Fruit fly (Drosophila melanogaster) whole organism, prepupa: ENCODE data around the gene CG11396.

Experiments used
- Blimp-1 ChIP-seq: fragments of 200-800 bp; sonication (Bioruptor generic); optimal IDR thresholded peaks from 3 replicates; lab custom pipeline; 2017; ENCODE audit warnings: missing biosample characterization, missing genetic modification characterization, mild to moderate bottlenecking, moderate library complexity, missing genetic modification reagents
- CG11294 ChIP-seq: fragments of 200-800 bp; sonication (Bioruptor generic); IDR thresholded peaks from 2 replicates; pipeline ENCODE4 v1.3.6; 2022; ENCODE audit warnings: missing biosample characterization, missing genetic modification characterization
- CG11902 ChIP-seq: fragments of 200-800 bp; sonication (Bioruptor generic); optimal IDR thresholded peaks from 3 replicates; lab custom pipeline; 2016; ENCODE audit warnings: missing biosample characterization, missing genetic modification characterization
- CG1621 ChIP-seq: fragments of 200-800 bp; sonication (Bioruptor generic); optimal IDR thresholded peaks from 3 replicates; lab custom pipeline; 2018; ENCODE audit warnings: missing biosample characterization, mild to moderate bottlenecking, missing genetic modification characterization
- CG16779 ChIP-seq: fragments of 200-800 bp; sonication (Bioruptor generic); optimal IDR thresholded peaks from 3 replicates; lab custom pipeline; 2017; ENCODE audit warnings: missing biosample characterization, mild to moderate bottlenecking, missing genetic modification characterization
- CG3032 ChIP-seq: fragments of 200-800 bp; optimal IDR thresholded peaks from 2 replicates; lab custom pipeline; 2019; ENCODE audit warnings: missing biosample characterization, mild to moderate bottlenecking, missing genetic modification characterization, moderate library complexity
- CG31627 ChIP-seq: fragments of 200-800 bp; sonication (Bioruptor generic); optimal IDR thresholded peaks from 3 replicates; lab custom pipeline; 2016; ENCODE audit warnings: missing biosample characterization, missing genetic modification characterization
- CG32006 ChIP-seq: fragments of 200-800 bp; sonication (Bioruptor generic); optimal IDR thresholded peaks from 3 replicates; lab custom pipeline; 2017; ENCODE audit warnings: missing biosample characterization, mild to moderate bottlenecking, missing genetic modification characterization
- CG34406 ChIP-seq: fragments of 200-800 bp; sonication (Bioruptor generic); optimal IDR thresholded peaks from 3 replicates; lab custom pipeline; 2016; ENCODE audit warnings: missing biosample characterization, missing genetic modification characterization
- CG3919 ChIP-seq: fragments of 200-800 bp; sonication (Bioruptor generic); optimal IDR thresholded peaks from 3 replicates; lab custom pipeline; 2016; ENCODE audit warnings: missing biosample characterization, missing genetic modification characterization
- CG4318 ChIP-seq: fragments of 200-800 bp; sonication (Bioruptor generic); optimal IDR thresholded peaks from 3 replicates; lab custom pipeline; 2017; ENCODE audit warnings: missing biosample characterization, mild to moderate bottlenecking, missing genetic modification characterization
- CG6163 ChIP-seq: fragments of 200-800 bp; sonication (Bioruptor generic); IDR thresholded peaks from 3 replicates; pipeline ENCODE4 v1.3.6; 2022; ENCODE audit warnings: missing biosample characterization, missing genetic modification characterization
- CG6276 ChIP-seq: fragments of 200-800 bp; sonication (Bioruptor generic); optimal IDR thresholded peaks from 2 replicates; lab custom pipeline; 2017; ENCODE audit warnings: missing biosample characterization, mild to moderate bottlenecking, missing genetic modification characterization
- CG6792 ChIP-seq: fragments of 200-800 bp; sonication (Bioruptor generic); optimal IDR thresholded peaks from 3 replicates; lab custom pipeline; 2016; ENCODE audit warnings: missing biosample characterization, missing genetic modification characterization
- CG8119 ChIP-seq: fragments of 200-800 bp; sonication (Bioruptor generic); IDR thresholded peaks from 3 replicates; pipeline ENCODE4 v1.3.6; 2022; ENCODE audit warnings: missing biosample characterization, missing genetic modification characterization
- CG9139 ChIP-seq: fragments of 200-800 bp; sonication (Bioruptor generic); optimal IDR thresholded peaks from 3 replicates; lab custom pipeline; 2017; ENCODE audit warnings: missing biosample characterization, mild to moderate bottlenecking, missing genetic modification characterization
- Eip75B ChIP-seq: fragments of 200-800 bp; sonication (Bioruptor generic); optimal IDR thresholded peaks from 3 replicates; lab custom pipeline; 2016; ENCODE audit warnings: missing biosample characterization, missing genetic modification characterization
- Eip78C ChIP-seq: fragments of 200-800 bp; sonication (Bioruptor generic); peaks from one replicate; lab custom pipeline; 2016; ENCODE audit warnings: missing biosample characterization, missing genetic modification characterization
- Ets21C ChIP-seq: fragments of 200-800 bp; sonication (Bioruptor generic); optimal IDR thresholded peaks from 3 replicates; lab custom pipeline; 2016; ENCODE audit warnings: missing biosample characterization, missing genetic modification characterization
- Ets96B ChIP-seq: fragments of 200-800 bp; optimal IDR thresholded peaks from 2 replicates; lab custom pipeline; 2019; ENCODE audit warnings: missing biosample characterization, mild to moderate bottlenecking, missing genetic modification characterization, moderate library complexity
- Gug ChIP-seq: fragments of 200-800 bp; sonication (Bioruptor generic); IDR thresholded peaks from 2 replicates; pipeline ENCODE4 v1.3.6; 2022; ENCODE audit warnings: missing biosample characterization, missing genetic modification characterization
- Hr38 ChIP-seq: sonication (Bioruptor generic); optimal IDR thresholded peaks from 2 replicates; lab custom pipeline; 2016; ENCODE audit warnings: missing biosample characterization, missing genetic modification characterization
- OdsH ChIP-seq: fragments of 200-800 bp; sonication (Bioruptor generic); optimal IDR thresholded peaks from 3 replicates; lab custom pipeline; 2016; ENCODE audit warnings: missing biosample characterization, missing genetic modification characterization
- Smox ChIP-seq: fragments of 200-800 bp; sonication (Bioruptor generic); optimal IDR thresholded peaks from 3 replicates; lab custom pipeline; 2016; ENCODE audit warnings: missing biosample characterization, missing genetic modification characterization
- Sox102F ChIP-seq: fragments of 200-800 bp; sonication (Bioruptor generic); optimal IDR thresholded peaks from 2 replicates; lab custom pipeline; 2016; ENCODE audit warnings: missing biosample characterization, mild to moderate bottlenecking, missing genetic modification characterization
- Sox15 ChIP-seq: fragments of 200-800 bp; sonication (Bioruptor generic); optimal IDR thresholded peaks from 3 replicates; lab custom pipeline; 2016; ENCODE audit warnings: missing biosample characterization, missing genetic modification characterization
- achi ChIP-seq: fragments of 200-800 bp; sonication (Bioruptor generic); optimal IDR thresholded peaks from 3 replicates; lab custom pipeline; 2016; ENCODE audit warnings: missing biosample characterization, missing genetic modification characterization
- acj6 ChIP-seq: fragments of 200-800 bp; sonication (Bioruptor generic); optimal IDR thresholded peaks from 3 replicates; lab custom pipeline; 2016; ENCODE audit warnings: missing biosample characterization, missing genetic modification characterization
- cyc ChIP-seq: fragments of 200-800 bp; sonication (Bioruptor generic); optimal IDR thresholded peaks from 3 replicates; lab custom pipeline; 2016; ENCODE audit warnings: missing biosample characterization, missing genetic modification characterization
- dac ChIP-seq: fragments of 200-800 bp; sonication (Bioruptor generic); optimal IDR thresholded peaks from 2 replicates; lab custom pipeline; 2017; ENCODE audit warnings: missing biosample characterization, mild to moderate bottlenecking, missing genetic modification characterization
- dsx ChIP-seq: fragments of 200-800 bp; optimal IDR thresholded peaks from 3 replicates; lab custom pipeline; 2019; ENCODE audit warnings: missing biosample characterization, mild to moderate bottlenecking, missing genetic modification characterization, moderate library complexity; ENCODE audit not compliant: poor library complexity, severe bottlenecking
- eg ChIP-seq: fragments of 200-800 bp; sonication (Bioruptor generic); IDR thresholded peaks from 3 replicates; pipeline ENCODE4 v1.3.6; 2022; ENCODE audit warnings: missing biosample characterization, missing genetic modification characterization
- esn ChIP-seq: fragments of 200-800 bp; sonication (Bioruptor generic); optimal IDR thresholded peaks from 2 replicates; lab custom pipeline; 2016; ENCODE audit warnings: missing biosample characterization, mild to moderate bottlenecking, missing genetic modification characterization, moderate library complexity
- fd59A ChIP-seq: fragments of 200-800 bp; sonication (Bioruptor generic); optimal IDR thresholded peaks from 2 replicates; lab custom pipeline; 2017; ENCODE audit warnings: missing biosample characterization, mild to moderate bottlenecking, missing genetic modification characterization, missing genetic modification reagents
- fd85E ChIP-seq: fragments of 200-800 bp; sonication (Bioruptor generic); optimal IDR thresholded peaks from 3 replicates; lab custom pipeline; 2016; ENCODE audit warnings: missing biosample characterization, missing genetic modification characterization
- fkh ChIP-seq: fragments of 200-800 bp; sonication (Bioruptor generic); optimal IDR thresholded peaks from 3 replicates; lab custom pipeline; 2017; ENCODE audit warnings: missing biosample characterization, mild to moderate bottlenecking, missing genetic modification characterization, moderate library complexity
- net ChIP-seq: fragments of 200-800 bp; sonication (Bioruptor generic); optimal IDR thresholded peaks from 3 replicates; lab custom pipeline; 2016; ENCODE audit warnings: missing biosample characterization, missing genetic modification characterization
- pdm3 ChIP-seq: fragments of 200-800 bp; sonication (Bioruptor generic); optimal IDR thresholded peaks from 3 replicates; lab custom pipeline; 2016; ENCODE audit warnings: missing biosample characterization, missing genetic modification characterization
- salr ChIP-seq, 2 experiments: fragments of 200-800 bp; sonication (Bioruptor generic); optimal IDR thresholded peaks; 3 replicates each; lab custom pipeline; 2016 to 2018; ENCODE audit warnings: missing biosample characterization in 2 of 2, missing genetic modification characterization in 2 of 2, mild to moderate bottlenecking in 1 of 2
- spab ChIP-seq: fragments of 200-800 bp; sonication (Bioruptor generic); optimal IDR thresholded peaks from 2 replicates; lab custom pipeline; 2017; ENCODE audit warnings: missing biosample characterization, mild to moderate bottlenecking, missing genetic modification characterization, missing genetic modification reagents
- ss ChIP-seq, 2 experiments: fragments of 200-800 bp; sonication (Bioruptor generic); optimal IDR thresholded peaks; 2 replicates in 1 of 2; 3 replicates in 1 of 2; lab custom pipeline; 2017 to 2018; ENCODE audit warnings: mild to moderate bottlenecking in 2 of 2, missing biosample characterization in 2 of 2, missing genetic modification characterization in 2 of 2, moderate library complexity in 1 of 2
- svp ChIP-seq: fragments of 200-800 bp; sonication (Bioruptor generic); peaks from one replicate; lab custom pipeline; 2016; ENCODE audit warnings: missing biosample characterization, missing genetic modification characterization
- topi ChIP-seq: fragments of 200-800 bp; sonication (Bioruptor generic); optimal IDR thresholded peaks from 3 replicates; lab custom pipeline; 2016; ENCODE audit warnings: missing biosample characterization, missing genetic modification characterization
- vri ChIP-seq: fragments of 200-800 bp; sonication (Bioruptor generic); optimal IDR thresholded peaks from 3 replicates; lab custom pipeline; 2016; ENCODE audit warnings: missing biosample characterization, mild to moderate bottlenecking, missing genetic modification characterization

The CG11396 gene

DNA sequence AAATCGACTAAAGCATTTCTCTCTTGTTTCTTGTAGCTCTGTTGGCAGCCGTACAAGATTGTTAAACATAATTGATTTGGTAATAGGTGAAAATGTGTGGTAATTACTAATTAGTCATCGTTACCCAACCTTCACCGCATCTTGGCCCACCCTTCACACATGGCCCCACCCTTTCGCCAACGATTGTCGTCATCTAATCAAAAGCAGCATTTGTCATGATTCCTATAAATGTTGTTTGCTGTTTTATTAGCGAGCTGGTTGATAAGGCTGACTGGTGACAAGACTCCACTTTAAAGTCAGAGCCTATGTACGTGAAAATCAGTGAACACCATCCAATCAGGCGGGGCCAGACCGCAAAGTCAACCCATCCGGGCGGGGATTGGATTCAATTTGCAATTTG lies 42.4 kb upstream of the CG11396 start:
- TF ChIP-seq vri (GFP tag; lab: Kevin White, UChicago), result peak; percentile 47
- TF ChIP-seq fd59A (GFP tag; lab: Kevin White, UChicago), result no peak

DNA sequence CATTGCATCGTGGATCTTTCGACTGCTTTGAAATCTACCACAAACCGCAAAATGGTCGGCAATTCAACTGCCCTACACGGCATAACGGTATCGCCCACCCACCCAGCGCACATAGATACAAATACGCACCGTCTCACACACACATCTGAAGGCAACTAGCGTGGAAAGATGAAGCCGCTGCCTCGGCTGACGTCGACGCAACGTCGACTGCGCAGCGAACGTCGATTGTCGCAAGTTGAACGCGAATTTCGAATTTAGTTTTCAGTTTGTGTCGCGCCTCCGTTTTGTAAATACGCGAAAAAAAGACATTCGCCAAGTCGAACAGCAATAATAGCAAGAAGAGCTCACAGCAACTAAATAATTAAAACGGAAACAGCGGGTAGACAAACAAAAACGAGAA lies 40.0 kb upstream of the CG11396 start:
- TF ChIP-seq CG4318 (GFP tag; lab: Kevin White, UChicago), result no peak
- TF ChIP-seq CG11294, result no peak
- no peak for TF ChIP-seq OdsH (GFP tag; lab: Kevin White, UChicago)
- TF ChIP-seq CG16779 (tag; lab: Kevin White, UChicago), result no peak
- TF ChIP-seq CG3032, result no peak
- TF ChIP-seq CG3919 (GFP tag; lab: Kevin White, UChicago), result no peak
- TF ChIP-seq CG1621, result no peak
- TF ChIP-seq Gug (GFP tag; lab: Robert Waterston, UW), result no peak
- TF ChIP-seq Smox (GFP tag; lab: Kevin White, UChicago), result no peak
- no peak for TF ChIP-seq Eip75B (GFP tag; lab: Kevin White, UChicago)
- TF ChIP-seq dac, result no peak
- TF ChIP-seq CG11902 (GFP tag; lab: Kevin White, UChicago), result no peak
- TF ChIP-seq CG9139, result no peak
- no peak for TF ChIP-seq salr (GFP tag; optimal IDR thresholded peaks at IDR 0.05; lab: Kevin White, UChicago)
- no peak for TF ChIP-seq net (GFP tag; lab: Kevin White, UChicago)
- no peak for TF ChIP-seq CG6163 (GFP tag; lab: Robert Waterston, UW)
- TF ChIP-seq eg (GFP tag; lab: Robert Waterston, UW), result no peak
- no peak for TF ChIP-seq cyc (GFP tag; lab: Kevin White, UChicago)
- no peak for TF ChIP-seq Sox15 (GFP tag; lab: Kevin White, UChicago)

DNA sequence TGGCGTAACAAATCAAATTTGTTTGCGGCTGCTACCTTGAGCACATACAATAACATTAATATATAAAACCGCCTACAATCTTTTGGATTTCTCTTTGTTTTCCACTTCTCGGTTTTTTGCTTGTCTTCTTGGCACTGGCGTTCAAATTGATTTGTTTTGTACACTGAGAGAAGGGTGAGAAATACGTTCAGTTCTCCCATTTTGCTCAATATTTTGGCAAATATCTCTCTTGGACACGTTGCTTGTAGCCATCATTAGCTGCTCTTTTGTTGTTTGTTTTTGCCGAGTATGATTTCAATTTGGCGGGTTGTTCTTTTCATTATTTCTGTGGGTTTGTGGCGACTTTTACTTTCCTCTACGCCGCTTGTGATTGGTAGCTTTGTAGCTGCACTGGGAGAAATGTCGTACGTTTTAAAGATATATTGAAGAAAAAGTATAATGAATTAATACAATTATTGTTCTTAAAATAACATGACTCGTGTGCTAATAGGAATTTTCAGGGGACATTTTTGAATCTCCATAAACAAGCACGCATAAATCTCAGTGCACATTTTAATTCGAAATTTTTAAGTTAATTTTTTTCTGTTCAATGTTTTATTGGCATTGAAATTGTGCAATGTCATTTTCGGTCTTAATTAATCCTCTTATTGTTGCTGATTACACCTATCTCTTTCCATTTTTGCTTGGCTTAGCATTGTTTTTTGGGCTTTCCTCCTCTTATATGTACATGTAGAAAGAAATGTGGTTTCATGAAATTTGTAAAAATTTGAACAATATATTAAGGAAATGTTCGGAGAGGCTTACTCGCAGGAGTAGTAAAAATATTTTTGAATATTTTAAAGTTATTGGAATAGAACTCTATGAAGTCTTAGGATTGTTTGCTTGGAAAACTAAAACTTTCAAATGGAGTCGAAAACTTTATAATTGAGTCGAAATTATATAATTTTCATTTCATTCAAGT lies 39.3 kb upstream of the CG11396 start:
- peak; percentile 59 for TF ChIP-seq esn (GFP tag; lab: Kevin White, UChicago)
- peak; percentile 22 for TF ChIP-seq net (GFP tag; lab: Kevin White, UChicago)
- no peak for TF ChIP-seq dac
- TF ChIP-seq CG9139, result no peak
- TF ChIP-seq OdsH (GFP tag; lab: Kevin White, UChicago), result peak; percentile 38
- TF ChIP-seq spab (GFP tag; lab: Kevin White, UChicago), result no peak
- no peak for TF ChIP-seq achi (GFP tag; lab: Kevin White, UChicago)
- TF ChIP-seq CG4318 (GFP tag; lab: Kevin White, UChicago), result no peak
- TF ChIP-seq Ets96B (tag; lab: Kevin White, UChicago), result no peak
- TF ChIP-seq Eip75B (GFP tag; lab: Kevin White, UChicago), result no peak
- no peak for TF ChIP-seq Gug (GFP tag; lab: Robert Waterston, UW)
- no peak for TF ChIP-seq CG32006 (GFP tag; lab: Kevin White, UChicago)
- no peak for TF ChIP-seq CG8119 (GFP tag; lab: Robert Waterston, UW)
- no peak for TF ChIP-seq CG16779 (tag; lab: Kevin White, UChicago)
- no peak for TF ChIP-seq Smox (GFP tag; lab: Kevin White, UChicago)
- peak; percentile 53 for TF ChIP-seq Eip78C (GFP tag; lab: Kevin White, UChicago)
- no peak for TF ChIP-seq Hr38 (GFP tag; lab: Kevin White, UChicago)
- TF ChIP-seq acj6, result no peak
- TF ChIP-seq CG11902 (GFP tag; lab: Kevin White, UChicago), result no peak
- peak; percentile 36 for TF ChIP-seq CG31627 (GFP tag; lab: Kevin White, UChicago)
- TF ChIP-seq fd85E, result no peak
- peak; percentile 50 for TF ChIP-seq topi (GFP tag; lab: Kevin White, UChicago)
- no peak for TF ChIP-seq CG3919 (GFP tag; lab: Kevin White, UChicago)
- no peak for TF ChIP-seq CG6792 (GFP tag; lab: Kevin White, UChicago)
- no peak for TF ChIP-seq pdm3 (GFP tag; lab: Kevin White, UChicago)
- no peak for TF ChIP-seq fkh (GFP tag; lab: Kevin White, UChicago)
- TF ChIP-seq CG11294, result no peak
- TF ChIP-seq CG34406, result no peak
- TF ChIP-seq eg (GFP tag; lab: Robert Waterston, UW), result no peak
- no peak for TF ChIP-seq Ets21C
- no peak for TF ChIP-seq dsx (GFP tag; lab: Kevin White, UChicago)
- TF ChIP-seq Blimp-1 (GFP tag; lab: Kevin White, UChicago), result no peak
- no peak for TF ChIP-seq CG1621
- TF ChIP-seq CG6276 (GFP tag; lab: Kevin White, UChicago), result no peak
- peak; percentile 15 for TF ChIP-seq Sox102F (GFP tag; lab: Kevin White, UChicago)
- TF ChIP-seq svp (GFP tag; lab: Kevin White, UChicago), result peak; percentile 84
- no peak for TF ChIP-seq ss (GFP tag; optimal IDR thresholded peaks at IDR 0.05; lab: Kevin White, UChicago)
